Fruit fly (Drosophila melanogaster): ENCODE results near the gene Phf5a.

The Phf5a gene

DNA sequence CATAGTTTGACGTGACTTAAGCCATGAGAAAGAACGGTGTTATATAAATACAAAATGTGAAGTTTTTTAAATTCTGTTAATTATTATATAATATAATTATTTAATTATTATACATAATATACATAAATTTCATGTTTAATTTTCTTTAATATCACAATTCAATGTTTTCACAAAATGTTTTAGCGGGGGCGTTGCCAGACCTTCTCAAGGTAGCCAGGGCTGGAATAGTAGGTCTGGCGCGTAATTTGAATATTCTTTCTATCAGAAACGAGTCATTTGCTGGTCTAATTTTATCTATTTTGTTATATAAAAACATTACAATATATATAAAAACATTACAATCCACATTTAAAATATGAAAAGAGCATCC, 42.3 kb downstream of the Phf5a start, which contains the start of gene Acox3 (continued):
- TF ChIP-seq fd3F (GFP tag; optimal IDR thresholded peaks at IDR 0.05) (no peak), CG4404 (GFP tag; IDR thresholded peaks at IDR 0.05) (no peak), esg (GFP tag; conservative IDR thresholded peaks at IDR 0.05) (no peak), YL-1 (GFP tag; optimal IDR thresholded peaks at IDR 0.05) (peak; percentile 43), eyg (GFP tag; optimal IDR thresholded peaks at IDR 0.05) (no peak), wdn (GFP tag; IDR thresholded peaks at IDR 0.05) (no peak), CG18262 (tag; optimal IDR thresholded peaks at IDR 0.05) (peak; percentile 19), cas (GFP tag; IDR thresholded peaks at IDR 0.05) (no peak), exex (tag; optimal IDR thresholded peaks at IDR 0.05) (peak; percentile 41)

DNA sequence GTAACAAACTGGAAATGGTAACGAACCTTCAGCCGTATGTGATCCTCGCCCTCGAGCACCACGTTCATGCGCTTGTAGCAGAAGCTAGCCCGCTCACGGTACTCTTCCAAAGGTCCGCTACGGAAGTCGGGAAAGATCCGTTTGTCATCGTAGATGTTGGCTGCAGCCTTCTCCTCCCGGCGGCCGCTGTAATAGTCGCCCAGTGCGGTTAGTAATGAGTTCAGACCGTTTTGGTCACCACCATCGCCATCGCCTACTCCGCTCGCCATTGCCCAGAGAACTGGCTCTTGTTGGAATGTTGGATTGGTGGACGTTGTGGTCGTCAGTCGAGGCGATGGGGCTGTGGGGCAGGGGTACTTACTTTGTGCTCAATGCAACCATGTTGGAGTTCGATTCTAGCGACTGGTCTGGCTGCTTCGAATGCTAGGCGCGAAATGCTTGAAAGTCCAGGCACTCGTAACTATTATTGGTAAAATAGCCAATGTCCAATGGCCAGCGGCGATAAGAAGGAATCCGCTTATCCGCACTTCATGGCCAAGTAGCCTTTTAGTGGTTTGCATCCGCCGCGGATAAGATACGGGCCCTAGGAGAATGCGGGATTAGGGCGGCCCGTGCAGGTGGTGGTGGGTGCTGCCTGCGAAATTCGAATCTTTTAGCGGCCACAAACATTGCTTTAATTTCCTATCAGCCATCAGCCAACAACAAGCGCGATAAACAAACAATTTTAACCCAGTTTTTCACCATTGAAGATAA, 42.9 kb downstream of the Phf5a start:
- TF ChIP-seq pita (GFP tag; optimal IDR thresholded peaks at IDR 0.05) (no peak), CG10462 (GFP tag; optimal IDR thresholded peaks at IDR 0.05) (no peak), Med (GFP tag) (peak; percentile 82), CG16815 (GFP tag; optimal IDR thresholded peaks at IDR 0.05) (no peak), yki (optimal IDR thresholded peaks at IDR 0.05) (no peak), CG33557 (GFP tag; optimal IDR thresholded peaks at IDR 0.05) (no peak), Xrp1 (GFP tag; IDR thresholded peaks at IDR 0.05) (no peak), Mad (GFP tag; optimal IDR thresholded peaks at IDR 0.05) (no peak), Adf1 (GFP tag; IDR thresholded peaks at IDR 0.05) (no peak), CG6854 (GFP tag; optimal IDR thresholded peaks at IDR 0.05) (no peak), Jarid2 (GFP tag; optimal IDR thresholded peaks at IDR 0.05) (no peak), run (tag; optimal IDR thresholded peaks at IDR 0.05) (peak; percentile 22), Opbp (GFP tag; IDR thresholded peaks at IDR 0.05; ENCODE audit: partially characterized antibody) (no peak), HLH3B (GFP tag; IDR thresholded peaks at IDR 0.05) (no peak), lab (GFP tag; optimal IDR thresholded peaks at IDR 0.05) (peak; percentile 24), CG4360 (GFP tag; IDR thresholded peaks at IDR 0.05) (no peak; the same call in 1 of the 2 replicates), Sox100B (GFP tag; optimal IDR thresholded peaks at IDR 0.05) (no peak), Dref (GFP tag; IDR thresholded peaks at IDR 0.05) (peak; percentile 41; the same call in 1 of the 2 replicates), sisA (GFP tag; IDR thresholded peaks at IDR 0.05) (no peak), ftz-f1 (GFP tag; optimal IDR thresholded peaks at IDR 0.05) (peak; percentile 40), ind (GFP tag; optimal IDR thresholded peaks at IDR 0.05) (no peak), grn (GFP tag; optimal IDR thresholded peaks at IDR 0.05) (peak; percentile 75), sens-2 (GFP tag; IDR thresholded peaks at IDR 0.05) (no peak), disco-r (GFP tag; optimal IDR thresholded peaks at IDR 0.05) (no peak), CG18599 (GFP tag; optimal IDR thresholded peaks at IDR 0.05) (peak; percentile 11), sna (GFP tag; IDR thresholded peaks at IDR 0.05; ENCODE audit: partially characterized antibody) (no peak), sd (tag; optimal IDR thresholded peaks at IDR 0.05) (peak; percentile 68), CG3065 (GFP tag; optimal IDR thresholded peaks at IDR 0.05) (no peak), CG34376 (GFP tag; optimal IDR thresholded peaks at IDR 0.05) (peak; percentile 75), gce (GFP tag; IDR thresholded peaks at IDR 0.05) (no peak), CG17912 (GFP tag; optimal IDR thresholded peaks at IDR 0.05) (peak; percentile 13), nom (GFP tag; optimal IDR thresholded peaks at IDR 0.05) (peak; percentile 78), gcm (GFP tag; optimal IDR thresholded peaks at IDR 0.05) (peak; percentile 20), HLH4C (GFP tag; IDR thresholded peaks at IDR 0.05; ENCODE audit: partially characterized antibody) (0 out of 3 replicates have a peak, but pooled peaks have one; percentile 26), Hey (tag; optimal IDR thresholded peaks at IDR 0.05) (peak; percentile 84), CG17186 (GFP tag; optimal IDR thresholded peaks at IDR 0.05) (no peak), MBD-R2 (GFP tag; IDR thresholded peaks at IDR 0.05) (peak; percentile 34), CG15011 (GFP tag; optimal IDR thresholded peaks at IDR 0.05) (no peak), CG5180 (GFP tag; optimal IDR thresholded peaks at IDR 0.05) (peak; percentile 99), CG13287 (GFP tag; IDR thresholded peaks at IDR 0.05; ENCODE audit: partially characterized antibody) (peak; percentile 14; the same call in 1 of the 2 replicates)
